Fruit fly (Drosophila melanogaster): Measurements from ENCODE around the gene CG4678.
A peak's percentile ranks its signal among the peaks of the same experiment; 100 is the strongest.

CG4678 gene

dm6 chrX:16650078-16651063, 45.6 kb upstream of the CG4678 start (continued):
- peak; percentile 36 for TF ChIP-seq topi (GFP tag; optimal IDR thresholded peaks at IDR 0.05)
- no peak for TF ChIP-seq CG8319 (GFP tag; optimal IDR thresholded peaks at IDR 0.05)
- peak; percentile 85 for TF ChIP-seq Hr4 (GFP tag; optimal IDR thresholded peaks at IDR 0.05)
- TF ChIP-seq ss (GFP tag; optimal IDR thresholded peaks at IDR 0.05), result no peak
- peak; percentile 28 for TF ChIP-seq dsx (GFP tag; optimal IDR thresholded peaks at IDR 0.05; ENCODE audit: poor library complexity, severe bottlenecking)
- TF ChIP-seq CG16779 (tag; optimal IDR thresholded peaks at IDR 0.05), result peak; percentile 48
- peak; percentile 82 for TF ChIP-seq fkh (GFP tag; optimal IDR thresholded peaks at IDR 0.05)
- no peak for TF ChIP-seq CG8119 (GFP tag; IDR thresholded peaks at IDR 0.05)
- peak; percentile 61 for TF ChIP-seq Eip75B (GFP tag; optimal IDR thresholded peaks at IDR 0.05)
- TF ChIP-seq salr (GFP tag; optimal IDR thresholded peaks at IDR 0.05), result no peak
- no peak; the same call in 1 of the 2 replicates for TF ChIP-seq CG11294 (GFP tag; IDR thresholded peaks at IDR 0.05)
- TF ChIP-seq achi (GFP tag; optimal IDR thresholded peaks at IDR 0.05), result no peak
- TF ChIP-seq Gug (GFP tag; IDR thresholded peaks at IDR 0.05), result no peak
- no peak for TF ChIP-seq Ets21C (GFP tag; optimal IDR thresholded peaks at IDR 0.05)
- TF ChIP-seq lz (GFP tag; optimal IDR thresholded peaks at IDR 0.05), result peak; percentile 44
- no peak for TF ChIP-seq CG3919 (GFP tag; optimal IDR thresholded peaks at IDR 0.05)
- no peak for TF ChIP-seq CG1621 (tag; optimal IDR thresholded peaks at IDR 0.05)
- TF ChIP-seq fd85E (GFP tag; optimal IDR thresholded peaks at IDR 0.05), result no peak
- no peak for TF ChIP-seq CG6163 (GFP tag; IDR thresholded peaks at IDR 0.05)
- no peak for TF ChIP-seq CG11762 (GFP tag; optimal IDR thresholded peaks at IDR 0.05; ENCODE audit: insufficient read depth)

DNA sequence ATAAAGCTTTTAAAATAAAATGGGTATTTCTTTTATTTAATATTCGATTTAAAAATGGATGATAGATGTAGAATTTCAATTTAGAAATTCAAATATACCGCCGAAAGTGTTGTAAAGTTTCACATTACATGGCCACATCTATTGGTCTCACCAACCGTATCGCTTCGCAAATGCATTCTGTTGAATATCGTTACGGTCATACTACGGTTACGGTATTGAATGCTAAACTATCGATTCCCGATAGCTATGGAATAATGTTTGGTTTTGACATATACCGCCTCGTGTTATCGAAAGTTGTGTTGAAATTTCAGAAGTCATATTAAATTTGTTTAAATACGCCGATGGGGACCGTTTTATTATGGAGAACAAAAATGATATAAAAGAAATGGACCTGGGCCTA, 44.8 kb upstream of the CG4678 start, which contains the start of the genes CG32573 and CG42512:
CG32573 (plus strand) TSS at position 279 of the 400 bp plus-strand sequence.
CG42512 (plus strand) TSS at position 279 of the 400 bp plus-strand sequence.
- TF ChIP-seq Blimp-1 (GFP tag; optimal IDR thresholded peaks at IDR 0.05), result no peak
- TF ChIP-seq pdm3 (GFP tag; optimal IDR thresholded peaks at IDR 0.05), result no peak
- TF ChIP-seq cyc (GFP tag; optimal IDR thresholded peaks at IDR 0.05), result no peak
- TF ChIP-seq achi (GFP tag; optimal IDR thresholded peaks at IDR 0.05), result peak; percentile 60
- no peak for TF ChIP-seq Sox102F (GFP tag; optimal IDR thresholded peaks at IDR 0.05)
- TF ChIP-seq CG34406 (GFP tag; optimal IDR thresholded peaks at IDR 0.05), result no peak
- TF ChIP-seq CG9139 (GFP tag; optimal IDR thresholded peaks at IDR 0.05), result no peak
- peak; percentile 95 for TF ChIP-seq CG1621 (tag; optimal IDR thresholded peaks at IDR 0.05)
- no peak for TF ChIP-seq salr (GFP tag; optimal IDR thresholded peaks at IDR 0.05)
- TF ChIP-seq CG6854 (GFP tag; optimal IDR thresholded peaks at IDR 0.05), result no peak
- TF ChIP-seq CG11294 (GFP tag; IDR thresholded peaks at IDR 0.05), result no peak
- TF ChIP-seq CG7368 (GFP tag; optimal IDR thresholded peaks at IDR 0.05), result no peak
- TF ChIP-seq spab (GFP tag; optimal IDR thresholded peaks at IDR 0.05), result no peak
- no peak for TF ChIP-seq CG11902 (GFP tag; optimal IDR thresholded peaks at IDR 0.05)
- TF ChIP-seq dsx (GFP tag; optimal IDR thresholded peaks at IDR 0.05; ENCODE audit: poor library complexity, severe bottlenecking), result no peak
- no peak for TF ChIP-seq eg (GFP tag; IDR thresholded peaks at IDR 0.05)
- TF ChIP-seq CG32006 (GFP tag; optimal IDR thresholded peaks at IDR 0.05), result no peak
- peak; percentile 0 for TF ChIP-seq CG3919 (GFP tag; optimal IDR thresholded peaks at IDR 0.05)
- no peak for TF ChIP-seq fd85E (GFP tag; optimal IDR thresholded peaks at IDR 0.05)
- no peak for TF ChIP-seq CG11762 (GFP tag; optimal IDR thresholded peaks at IDR 0.05; ENCODE audit: insufficient read depth)
- no peak for TF ChIP-seq net (GFP tag; optimal IDR thresholded peaks at IDR 0.05)

dm6 chrX:16651625-16652024, 44.3 kb upstream of the CG4678 start:
- TF ChIP-seq Eip78C (GFP tag), result peak; percentile 16
- peak; percentile 98 for TF ChIP-seq svp (GFP tag)
- no peak for TF ChIP-seq CG15336 (GFP tag; IDR thresholded peaks at IDR 0.05)
